Worm (Caenorhabditis elegans) whole organism, L4/young adult: ENCODE measurements around the gene cit-1.2.

Source experiments
- W03F9.2 ChIP-seq: fragments of 150-350 bp; optimal IDR thresholded peaks from 2 replicates; lab custom pipeline; 2014; ENCODE audit warnings: missing biosample characterization, missing genetic modification characterization
- him-1 ChIP-seq: sonication (generic microtip); optimal IDR thresholded peaks from 2 replicates; lab custom pipeline; 2016; ENCODE audit warnings: missing genotype, missing genetic modification reagents, missing genetic modification characterization, missing compliant biosample characterization

DNA sequence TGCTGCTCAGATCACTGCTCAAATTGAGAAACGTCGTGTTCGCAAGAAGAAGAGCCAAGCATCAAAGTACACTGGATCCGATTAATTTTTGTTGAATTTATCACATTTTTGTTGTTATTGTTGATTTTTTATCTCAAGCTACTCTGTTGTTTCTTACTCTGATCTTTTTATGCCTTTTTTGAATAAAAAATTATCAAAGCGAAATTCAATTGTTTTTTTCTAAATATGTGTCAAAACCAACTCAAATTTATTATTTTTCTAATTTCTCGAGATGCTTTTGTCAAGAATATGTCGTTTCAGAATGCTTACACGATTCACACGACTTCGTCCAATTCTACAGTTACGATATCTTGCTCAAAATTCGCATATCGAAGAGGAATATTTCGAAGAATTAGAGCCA, 36.8 kb downstream of the cit-1.2 start, which contains the start of gene K12H4.2:
- TF ChIP-seq him-1 (no peak), W03F9.2 (tag; lab: Kevin White, UChicago) (no peak)
